Worm (Caenorhabditis elegans) whole organism, L4 larva: Measurements from ENCODE around the gene K06H7.7.
A peak's percentile ranks its signal among the peaks of the same experiment; 100 is the strongest.

Experiments used
- F26F4.8 ChIP-seq: fragments of 200-800 bp; sonication (Bioruptor generic); conservative IDR thresholded peaks from 2 replicates; pipeline ENCODE4 v1.3.6; 2022; ENCODE audit warnings: missing genetic modification characterization, missing compliant biosample characterization
- Y48G9A.11 ChIP-seq: fragments of 200-800 bp; sonication (Bioruptor generic); IDR thresholded peaks from 2 replicates; pipeline ENCODE4 v1.3.6; 2022; ENCODE audit warnings: missing genetic modification reagents, missing genetic modification characterization, missing compliant biosample characterization
- ZK337.2 ChIP-seq: fragments of 200-800 bp; sonication (Bioruptor generic); IDR thresholded peaks from 2 replicates; pipeline ENCODE4 v1.3.6; 2022; ENCODE audit warnings: missing genetic modification reagents, missing genetic modification characterization, missing compliant biosample characterization
- aha-1 ChIP-seq: fragments of 150-350 bp; peaks from one replicate; lab custom pipeline; 2014; ENCODE audit warnings: missing biosample characterization, missing genetic modification characterization
- aly-2 ChIP-seq: sonication (generic microtip); optimal IDR thresholded peaks from 2 replicates; lab custom pipeline; 2018; ENCODE audit warnings: missing biosample characterization, missing genetic modification characterization
- arid-1 ChIP-seq: fragments of 200-800 bp; sonication (Bioruptor generic); conservative IDR thresholded peaks from 2 replicates; pipeline ENCODE4 v1.3.6; 2022; ENCODE audit warnings: missing genetic modification reagents, missing genetic modification characterization, missing compliant biosample characterization
- ceh-62 ChIP-seq: sonication (generic microtip); optimal IDR thresholded peaks from 2 replicates; lab custom pipeline; 2017; ENCODE audit warnings: missing biosample characterization, missing genetic modification characterization
- ctbp-1 ChIP-seq: fragments of 200-800 bp; sonication (Bioruptor generic); IDR thresholded peaks from 2 replicates; pipeline ENCODE4 v1.3.6; 2022; ENCODE audit warnings: missing genetic modification reagents, missing genetic modification characterization, missing compliant biosample characterization
- dmd-6 ChIP-seq: fragments of 200-800 bp; sonication (Bioruptor generic); IDR thresholded peaks from 2 replicates; pipeline ENCODE4 v1.3.6; 2022; ENCODE audit warnings: missing genetic modification reagents, missing genetic modification characterization, missing compliant biosample characterization
- dve-1 ChIP-seq: sonication (generic microtip); optimal IDR thresholded peaks from 2 replicates; lab custom pipeline; 2017; ENCODE audit warnings: antibody characterized with exemption, mild to moderate bottlenecking, missing genetic modification characterization, missing compliant biosample characterization; ENCODE audit not compliant: insufficient read depth
- egl-27 ChIP-seq: sonication (generic microtip); optimal IDR thresholded peaks from 3 replicates; lab custom pipeline; 2017; ENCODE audit warnings: missing biosample characterization, missing genetic modification reagents, missing genetic modification characterization
- fkh-10 ChIP-seq: fragments of 150-350 bp; optimal IDR thresholded peaks from 2 replicates; lab custom pipeline; 2014; ENCODE audit warnings: missing biosample characterization, missing genetic modification reagents, missing genetic modification characterization
- gei-8 ChIP-seq: fragments of 200-800 bp; sonication (Bioruptor generic); optimal IDR thresholded peaks from 2 replicates; lab custom pipeline; 2018; ENCODE audit warnings: mild to moderate bottlenecking, missing genetic modification characterization, missing compliant biosample characterization
- hlh-30 ChIP-seq: sonication (generic microtip); optimal IDR thresholded peaks from 2 replicates; lab custom pipeline; 2017; ENCODE audit warnings: antibody characterized with exemption, mild to moderate bottlenecking, missing genetic modification characterization, missing compliant biosample characterization; ENCODE audit not compliant: insufficient read depth
- hmg-1.1 ChIP-seq: fragments of 200-800 bp; sonication (Bioruptor generic); IDR thresholded peaks from 2 replicates; pipeline ENCODE4 v1.3.6; 2022; ENCODE audit warnings: missing genetic modification reagents, missing genetic modification characterization, missing compliant biosample characterization
- lin-38 ChIP-seq: fragments of 200-800 bp; sonication (Bioruptor generic); IDR thresholded peaks from 2 replicates; pipeline ENCODE4 v1.3.6; 2022; ENCODE audit warnings: missing genetic modification reagents, missing genetic modification characterization, missing compliant biosample characterization
- lsy-2 ChIP-seq, 2 experiments: fragments of 150-350 bp in 1 of 2; sonication (generic microtip) in 1 of 2; optimal IDR thresholded peaks; 2 replicates each; lab custom pipeline; 2014 to 2017; ENCODE audit warnings: missing biosample characterization in 2 of 2, missing genetic modification characterization in 2 of 2
- madf-9 ChIP-seq: fragments of 200-800 bp; sonication (Bioruptor generic); conservative IDR thresholded peaks from 2 replicates; pipeline ENCODE4 v1.3.6; 2022; ENCODE audit warnings: missing genetic modification reagents, missing genetic modification characterization, missing compliant biosample characterization
- mes-2 ChIP-seq: sonication (generic microtip); optimal IDR thresholded peaks from 2 replicates; lab custom pipeline; 2016; ENCODE audit warnings: missing genotype, mild to moderate bottlenecking, missing genetic modification characterization, missing compliant biosample characterization; ENCODE audit not compliant: poor library complexity, severe bottlenecking
- nhr-11 ChIP-seq: fragments of 150-350 bp; optimal IDR thresholded peaks from 2 replicates; lab custom pipeline; 2014; ENCODE audit warnings: missing biosample characterization, missing genetic modification characterization
- nhr-111 ChIP-seq: fragments of 200-800 bp; sonication (Bioruptor generic); optimal IDR thresholded peaks from 2 replicates; lab custom pipeline; 2018; ENCODE audit warnings: mild to moderate bottlenecking, missing genetic modification characterization, missing compliant biosample characterization
- nhr-25 ChIP-seq: sonication (generic microtip); optimal IDR thresholded peaks from 2 replicates; lab custom pipeline; 2017; ENCODE audit warnings: missing genetic modification characterization, mild to moderate bottlenecking, missing compliant biosample characterization, antibody characterized with exemption, moderate library complexity, borderline replicate concordance; ENCODE audit not compliant: insufficient read depth
- nhr-28 ChIP-seq: fragments of 150-350 bp; optimal IDR thresholded peaks from 2 replicates; lab custom pipeline; 2014; ENCODE audit warnings: missing biosample characterization, missing genetic modification characterization
- nhr-48 ChIP-seq: sonication (generic microtip); optimal IDR thresholded peaks from 2 replicates; lab custom pipeline; 2016; ENCODE audit warnings: mild to moderate bottlenecking, missing genetic modification characterization, missing compliant biosample characterization
- nhr-77 ChIP-seq: fragments of 150-350 bp; optimal IDR thresholded peaks from 2 replicates; lab custom pipeline; 2014; ENCODE audit warnings: missing biosample characterization, missing genetic modification characterization
- pha-4 ChIP-seq, 2 experiments: fragments of 150-350 bp in 1 of 2; fragments of 200-800 bp in 1 of 2; sonication (Bioruptor generic) in 1 of 2; IDR thresholded peaks in 1 of 2; optimal IDR thresholded peaks in 1 of 2; 2 replicates each; pipeline versions ENCODE4 v1.3.6 to Lab custom; 2014 to 2022; ENCODE audit warnings: missing genetic modification characterization in 2 of 2, missing genetic modification reagents in 2 of 2, missing biosample characterization in 1 of 2, missing compliant biosample characterization in 1 of 2
- rbr-2 ChIP-seq: sonication (generic microtip); optimal IDR thresholded peaks from 2 replicates; lab custom pipeline; 2016; ENCODE audit warnings: missing genotype, missing genetic modification characterization, missing compliant biosample characterization
- saeg-2 ChIP-seq: fragments of 200-800 bp; sonication (Bioruptor generic); IDR thresholded peaks from 2 replicates; pipeline ENCODE4 v1.3.6; 2022; ENCODE audit warnings: missing genetic modification reagents, missing genetic modification characterization, missing compliant biosample characterization
- snpc-1.2 ChIP-seq: fragments of 200-800 bp; sonication (Bioruptor generic); IDR thresholded peaks from 2 replicates; pipeline ENCODE4 v1.3.6; 2022; ENCODE audit warnings: missing genetic modification reagents, missing genetic modification characterization, missing compliant biosample characterization
- snpc-4 ChIP-seq: fragments of 150-350 bp; optimal IDR thresholded peaks from 2 replicates; lab custom pipeline; 2014; ENCODE audit warnings: missing biosample characterization, missing genetic modification characterization
- spr-3 ChIP-seq: fragments of 200-800 bp; sonication (Bioruptor generic); optimal IDR thresholded peaks from 2 replicates; lab custom pipeline; 2018; ENCODE audit warnings: mild to moderate bottlenecking, missing genetic modification characterization, missing compliant biosample characterization
- tra-1 ChIP-seq: fragments of 200-800 bp; sonication (Bioruptor generic); IDR thresholded peaks from 2 replicates; pipeline ENCODE4 v1.3.6; 2022; ENCODE audit warnings: missing genetic modification reagents, missing genetic modification characterization, missing compliant biosample characterization
- unc-39 ChIP-seq: sonication (generic microtip); optimal IDR thresholded peaks from 2 replicates; lab custom pipeline; 2017; ENCODE audit warnings: missing biosample characterization, missing genetic modification characterization
- unc-62 ChIP-seq, 3 experiments: fragments of 150-350 bp in 1 of 3; sonication (generic microtip); optimal IDR thresholded peaks in 2 of 3; peaks in 1 of 3; 1 replicate in 1 of 3; 2 replicates in 2 of 3; lab custom pipeline; 2014 to 2017; ENCODE audit warnings: missing biosample characterization in 3 of 3, missing genetic modification characterization in 3 of 3, missing genetic modification reagents in 3 of 3, missing genotype in 1 of 3
- vab-7 ChIP-seq: fragments of 200-800 bp; sonication (Bioruptor generic); IDR thresholded peaks from 2 replicates; pipeline ENCODE4 v1.3.6; 2022; ENCODE audit warnings: missing genetic modification reagents, missing genetic modification characterization, missing compliant biosample characterization
- zip-11 ChIP-seq: fragments of 200-800 bp; sonication (Bioruptor generic); IDR thresholded peaks from 2 replicates; pipeline ENCODE4 v1.3.6; 2022; ENCODE audit warnings: missing genetic modification characterization, missing compliant biosample characterization

The K06H7.7 gene

DNA sequence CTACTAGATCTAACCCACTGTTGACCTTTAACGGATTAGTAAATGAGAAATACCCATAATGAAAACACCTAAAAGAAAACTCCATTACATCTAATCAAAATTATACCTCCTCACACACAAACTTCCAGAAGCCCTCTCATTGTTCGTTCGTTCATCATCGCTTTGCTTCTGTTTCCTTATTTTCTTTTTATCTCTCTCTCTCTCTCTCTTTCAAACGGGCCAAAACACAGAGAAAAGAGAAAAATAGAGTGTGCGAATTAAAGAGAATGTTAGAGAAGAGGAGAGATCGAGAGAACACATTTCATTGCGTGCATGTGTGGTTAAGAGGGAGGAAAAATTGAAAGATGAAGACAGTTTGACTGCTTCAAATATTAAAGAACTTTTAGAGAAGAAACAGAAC, 39.0 kb upstream of the K06H7.7 start (continued):
- peak; percentile 37 for TF ChIP-seq rbr-2 (tag; lab: Kevin White, UChicago)
- peak; percentile 85 for TF ChIP-seq dve-1 (tag; lab: Kevin White, UChicago)
- TF ChIP-seq hlh-30 (tag; lab: Kevin White, UChicago): peak; percentile 70
- TF ChIP-seq aha-1 (tag; lab: Kevin White, UChicago): peak; percentile 86
- peak; percentile 44 for TF ChIP-seq fkh-10 (GFP tag; lab: Kevin White, UChicago)
- peak; percentile 42 for TF ChIP-seq nhr-77 (tag; lab: Kevin White, UChicago)
- peak; percentile 58 for TF ChIP-seq gei-8 (GFP tag; lab: Kevin White, UChicago)
- TF ChIP-seq mes-2: peak; percentile 69
- TF ChIP-seq nhr-48 (tag; lab: Kevin White, UChicago): peak; percentile 15
- peak; percentile 76 for TF ChIP-seq nhr-28 (tag; lab: Kevin White, UChicago)
- TF ChIP-seq lsy-2 (tag; optimal IDR thresholded peaks at IDR 0.05; lab: Kevin White, UChicago): peak; percentile 64 to 91
- peak; percentile 36 for TF ChIP-seq nhr-25 (tag; lab: Kevin White, UChicago)
- TF ChIP-seq lin-38 (GFP tag; lab: Robert Waterston, UW): no peak
- no peak for TF ChIP-seq egl-27 (tag; lab: Kevin White, UChicago)
- TF ChIP-seq pha-4 (GFP tag; IDR thresholded peaks at IDR 0.05; lab: Robert Waterston, UW): no peak
- TF ChIP-seq pha-4 (tag; optimal IDR thresholded peaks at IDR 0.05; lab: Kevin White, UChicago): no peak
- no peak for TF ChIP-seq spr-3 (GFP tag; lab: Kevin White, UChicago)
- TF ChIP-seq vab-7 (GFP tag; lab: Robert Waterston, UW): no peak
- peak; percentile 53 for TF ChIP-seq hmg-1.1 (GFP tag; lab: Robert Waterston, UW)
- TF ChIP-seq dmd-6 (GFP tag; lab: Robert Waterston, UW): peak; percentile 49
- TF ChIP-seq unc-62 (GFP tag; optimal IDR thresholded peaks at IDR 0.05 in 1 of 2; lab: Kevin White, UChicago): peak in 1 of 2 experiments; percentile 52
- no peak for TF ChIP-seq unc-62 (tag; optimal IDR thresholded peaks at IDR 0.05; lab: Kevin White, UChicago)

- TF ChIP-seq nhr-111 (GFP tag; lab: Kevin White, UChicago): no peak
- peak; percentile 51 for TF ChIP-seq aha-1 (tag; lab: Kevin White, UChicago)
- TF ChIP-seq Y48G9A.11: no peak
- TF ChIP-seq ZK337.2 (GFP tag; lab: Robert Waterston, UW): no peak
- TF ChIP-seq tra-1 (GFP tag; lab: Robert Waterston, UW): no peak
- TF ChIP-seq zip-11 (GFP tag; lab: Robert Waterston, UW): no peak
- no peak for TF ChIP-seq saeg-2 (GFP tag; lab: Robert Waterston, UW)
- TF ChIP-seq aly-2 (tag; lab: Kevin White, UChicago): no peak
- TF ChIP-seq madf-9 (GFP tag; lab: Robert Waterston, UW): no peak
- no peak for TF ChIP-seq egl-27 (tag; lab: Kevin White, UChicago)
- TF ChIP-seq nhr-11 (tag; lab: Kevin White, UChicago): peak; percentile 6
- no peak for TF ChIP-seq snpc-1.2 (GFP tag; lab: Robert Waterston, UW)
- TF ChIP-seq unc-39 (tag; lab: Kevin White, UChicago): no peak
- no peak for TF ChIP-seq nhr-77 (tag; lab: Kevin White, UChicago)
- TF ChIP-seq F26F4.8 (GFP tag; lab: Robert Waterston, UW): no peak
- TF ChIP-seq ctbp-1 (GFP tag; lab: Robert Waterston, UW): no peak
- TF ChIP-seq lin-38 (GFP tag; lab: Robert Waterston, UW): no peak
- TF ChIP-seq snpc-4: no peak
- TF ChIP-seq arid-1 (GFP tag; lab: Robert Waterston, UW): no peak
- TF ChIP-seq ceh-62 (tag; lab: Kevin White, UChicago): no peak
- peak in 1 of 2 experiments; percentile 36 for TF ChIP-seq lsy-2 (tag; optimal IDR thresholded peaks at IDR 0.05; lab: Kevin White, UChicago)
Observed at ce11 chrIII:8121923-8122322, 36.6 kb upstream of the K06H7.7 start.
